Worm (Caenorhabditis elegans) whole organism, mixed stage, embryonic: ENCODE results near the gene Y60A3A.19.

Experiments
- ceh-43 ChIP-seq: fragments of 200-800 bp; sonication (Bioruptor generic); optimal IDR thresholded peaks from 2 replicates; lab custom pipeline; 2018; ENCODE audit warnings: mild to moderate bottlenecking, missing genetic modification characterization, moderate library complexity, missing compliant biosample characterization
- ceh-83 ChIP-seq: fragments of 200-800 bp; sonication (Bioruptor generic); optimal IDR thresholded peaks from 2 replicates; lab custom pipeline; 2018; ENCODE audit warnings: mild to moderate bottlenecking, missing genetic modification characterization, missing compliant biosample characterization
- ces-1 ChIP-seq: fragments of 150-350 bp; optimal IDR thresholded peaks from 2 replicates; lab custom pipeline; 2014; ENCODE audit warnings: missing biosample characterization, missing genetic modification reagents, missing genetic modification characterization
- drap-1 ChIP-seq: fragments of 200-800 bp; sonication (Bioruptor generic); optimal IDR thresholded peaks from 3 replicates; lab custom pipeline; 2018; ENCODE audit warnings: mild to moderate bottlenecking, missing genetic modification characterization, missing compliant biosample characterization
- elt-1 ChIP-seq: sonication (generic microtip); optimal IDR thresholded peaks from 2 replicates; lab custom pipeline; 2017; ENCODE audit warnings: missing genetic modification characterization, mild to moderate bottlenecking, missing compliant biosample characterization, antibody characterized with exemption, moderate library complexity, borderline replicate concordance; ENCODE audit not compliant: insufficient read depth
- elt-3 ChIP-seq: fragments of 150-350 bp; optimal IDR thresholded peaks from 2 replicates; lab custom pipeline; 2014; ENCODE audit warnings: missing biosample characterization, missing genetic modification characterization
- ham-2 ChIP-seq: fragments of 200-800 bp; sonication (Bioruptor generic); optimal IDR thresholded peaks from 2 replicates; lab custom pipeline; 2018; ENCODE audit warnings: mild to moderate bottlenecking, missing genetic modification characterization, missing compliant biosample characterization
- hlh-1 ChIP-seq: fragments of 150-350 bp; optimal IDR thresholded peaks from 2 replicates; lab custom pipeline; 2014; ENCODE audit warnings: missing biosample characterization, missing genetic modification reagents, missing genetic modification characterization
- mab-5 ChIP-seq: fragments of 150-350 bp; optimal IDR thresholded peaks from 2 replicates; lab custom pipeline; 2014; ENCODE audit warnings: missing biosample characterization, missing genetic modification characterization
- mep-1 ChIP-seq: fragments of 150-350 bp; optimal IDR thresholded peaks from 2 replicates; lab custom pipeline; 2017; ENCODE audit warnings: missing biosample characterization, missing genetic modification reagents, missing genetic modification characterization, inconsistent platforms
- nhr-2 ChIP-seq: fragments of 150-350 bp; optimal IDR thresholded peaks from 2 replicates; lab custom pipeline; 2014; ENCODE audit warnings: missing biosample characterization, missing genetic modification characterization
- nhr-28 ChIP-seq: fragments of 150-350 bp; optimal IDR thresholded peaks from 2 replicates; lab custom pipeline; 2014; ENCODE audit warnings: missing biosample characterization, missing genetic modification characterization
- nhr-76 ChIP-seq: sonication (generic microtip); optimal IDR thresholded peaks from 2 replicates; lab custom pipeline; 2017; ENCODE audit warnings: missing biosample characterization, missing genetic modification characterization
- snpc-4 ChIP-seq: fragments of 150-350 bp; optimal IDR thresholded peaks from 2 replicates; lab custom pipeline; 2014; ENCODE audit warnings: missing biosample characterization, missing genetic modification characterization
- unc-120 ChIP-seq: sonication (generic microtip); optimal IDR thresholded peaks from 2 replicates; lab custom pipeline; 2017; ENCODE audit warnings: missing genetic modification characterization, missing compliant biosample characterization; ENCODE audit not compliant: poor library complexity, severe bottlenecking

The Y60A3A.19 gene

ce11 chrV:19961971-19962370 lies 45.6 kb downstream of the Y60A3A.19 start:
- TF ChIP-seq ces-1 (peak; percentile 44), mab-5 (tag; lab: Kevin White, UChicago) (no peak), hlh-1 (tag; lab: Kevin White, UChicago) (no peak), snpc-4 (tag; lab: Kevin White, UChicago) (no peak), nhr-28 (tag; lab: Kevin White, UChicago) (no peak)

DNA sequence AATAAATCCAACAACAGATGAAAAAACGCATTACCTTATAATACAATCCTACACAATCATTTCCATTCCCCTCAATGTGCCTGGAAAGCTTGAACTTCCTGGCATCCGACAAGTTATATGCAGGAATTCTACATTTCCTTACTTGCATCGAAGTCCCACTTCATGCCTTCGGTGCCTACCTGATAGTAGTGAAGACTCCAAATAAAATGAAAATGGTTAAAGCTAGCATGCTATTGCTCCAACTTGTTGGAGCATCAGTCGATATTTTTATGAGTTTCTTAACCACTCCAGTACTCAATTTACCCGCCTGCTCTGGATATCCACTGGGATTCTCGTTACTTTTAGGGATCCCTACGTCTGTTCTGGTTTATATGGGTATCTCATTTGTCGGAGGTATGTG lies 49.3 kb downstream of the Y60A3A.19 start, which contains the start of gene srh-171:
Gene srh-171, plus strand, starts transcription at position 75 of the 400 bp plus-strand sequence.
- no peak for TF ChIP-seq ham-2 (GFP tag; lab: Kevin White, UChicago)
- TF ChIP-seq nhr-28 (tag; lab: Kevin White, UChicago): no peak
- TF ChIP-seq unc-120: no peak
- no peak for TF ChIP-seq ceh-43
- TF ChIP-seq drap-1 (GFP tag; lab: Kevin White, UChicago): peak; percentile 20
- no peak for TF ChIP-seq mep-1 (tag; lab: Kevin White, UChicago)
- peak; percentile 19 for TF ChIP-seq ceh-83
- no peak for TF ChIP-seq nhr-2 (tag; lab: Kevin White, UChicago)
- no peak for TF ChIP-seq elt-3 (tag; lab: Kevin White, UChicago)
- TF ChIP-seq nhr-76: no peak
- TF ChIP-seq elt-1: no peak
